Comparison of ENCODE assay signal across 4 worm cellular contexts in the genomic region with DNA sequence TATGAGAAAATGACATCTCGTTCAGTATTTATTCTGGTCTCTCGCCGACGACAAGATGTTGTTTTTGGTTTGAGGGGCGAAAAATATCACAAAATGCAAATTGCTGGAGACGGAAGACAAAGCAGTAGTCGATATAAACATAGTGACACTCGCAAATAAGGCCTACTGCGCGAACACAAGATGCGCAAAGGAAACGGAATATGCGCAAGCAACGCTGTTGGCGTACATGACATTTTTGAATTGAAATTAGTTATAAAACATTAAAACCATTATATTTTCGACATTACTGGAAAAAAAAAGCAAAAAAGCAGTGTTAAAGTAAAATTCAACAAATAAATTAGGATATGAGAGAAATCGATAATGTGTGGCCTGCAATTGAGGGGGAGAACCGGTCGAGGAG.
TF ChIP-seq lines count a peak whose summit lies in the region.

A gene (minus strand): TSS at position 136 of the 400 bp plus-strand sequence.

TF ChIP-seq in whole organism, L2 larva, 48 proteins besides CTCF, POLR2A, EP300 and RAD21:
- TF ChIP-seq gmeb-1 (tag; optimal IDR thresholded peaks at IDR 0.05; lab: Kevin White, UChicago) = no peak
- TF ChIP-seq snpc-4 (tag; optimal IDR thresholded peaks at IDR 0.05; lab: Kevin White, UChicago) = no peak
- TF ChIP-seq nhr-129 (tag; optimal IDR thresholded peaks at IDR 0.05; lab: Kevin White, UChicago) = peak; percentile 51
- TF ChIP-seq lin-13 (GFP tag; optimal IDR thresholded peaks at IDR 0.05; lab: Kevin White, UChicago) = peak; percentile 27
- TF ChIP-seq nhr-6 (tag; optimal IDR thresholded peaks at IDR 0.05; lab: Kevin White, UChicago) = peak; percentile 5
- TF ChIP-seq lsy-2 (tag; optimal IDR thresholded peaks at IDR 0.05; lab: Kevin White, UChicago) = peak in 1 of 2 experiments; percentile 33
- TF ChIP-seq unc-55 (GFP tag; optimal IDR thresholded peaks at IDR 0.05; lab: Kevin White, UChicago) = peak; percentile 41

TF ChIP-seq in whole organism, L4 larva, 104 proteins besides CTCF, POLR2A, EP300 and RAD21 (continues in another document):
- TF ChIP-seq mxl-3 (GFP tag; optimal IDR thresholded peaks at IDR 0.05; lab: Kevin White, UChicago) (no peak), hif-1 (tag; optimal IDR thresholded peaks at IDR 0.05; lab: Kevin White, UChicago) (no peak), nhr-28 (tag; optimal IDR thresholded peaks at IDR 0.05; lab: Kevin White, UChicago) (no peak), ama-1 (optimal IDR thresholded peaks at IDR 0.05; lab: Kevin White, UChicago) (no peak), daf-8 (GFP tag; IDR thresholded peaks at IDR 0.05; lab: Robert Waterston, UW) (no peak), sdz-12 (GFP tag; optimal IDR thresholded peaks at IDR 0.05; lab: Kevin White, UChicago) (no peak), Y105C5A.15 (GFP tag; IDR thresholded peaks at IDR 0.05; lab: Robert Waterston, UW) (no peak), T20F7.1 (GFP tag; optimal IDR thresholded peaks at IDR 0.05; lab: Kevin White, UChicago) (no peak), hlh-30 (tag; optimal IDR thresholded peaks at IDR 0.05; lab: Kevin White, UChicago; ENCODE audit: insufficient read depth) (no peak), ces-1 (GFP tag; optimal IDR thresholded peaks at IDR 0.05; lab: Kevin White, UChicago) (no peak), F49E8.2 (tag; optimal IDR thresholded peaks at IDR 0.05; lab: Kevin White, UChicago; ENCODE audit: borderline replicate concordance) (no peak), nhr-77 (tag; optimal IDR thresholded peaks at IDR 0.05; lab: Kevin White, UChicago) (no peak), mep-1 (tag; optimal IDR thresholded peaks at IDR 0.05; lab: Kevin White, UChicago) (peak; percentile 5), fos-1 (tag; optimal IDR thresholded peaks at IDR 0.05; lab: Kevin White, UChicago) (no peak), egl-43 (GFP tag; IDR thresholded peaks at IDR 0.05; lab: Robert Waterston, UW) (no peak), dmd-6 (GFP tag; IDR thresholded peaks at IDR 0.05; lab: Robert Waterston, UW) (no peak), D1046.2 (GFP tag; IDR thresholded peaks at IDR 0.05; lab: Robert Waterston, UW) (no peak), zip-2 (tag; optimal IDR thresholded peaks at IDR 0.05; lab: Kevin White, UChicago) (no peak), ZK337.2 (GFP tag; IDR thresholded peaks at IDR 0.05; lab: Robert Waterston, UW) (no peak), ceh-28 (tag; optimal IDR thresholded peaks at IDR 0.05; lab: Kevin White, UChicago) (peak; percentile 9), madf-9 (GFP tag; conservative IDR thresholded peaks at IDR 0.05; lab: Robert Waterston, UW) (no peak), hlh-11 (tag; optimal IDR thresholded peaks at IDR 0.05; lab: Kevin White, UChicago) (no peak), arid-1 (GFP tag; conservative IDR thresholded peaks at IDR 0.05; lab: Robert Waterston, UW) (no peak), ztf-11 (tag; optimal IDR thresholded peaks at IDR 0.05; lab: Kevin White, UChicago) (no peak), zip-11 (GFP tag; IDR thresholded peaks at IDR 0.05; lab: Robert Waterston, UW) (no peak), ceh-44 (GFP tag; IDR thresholded peaks at IDR 0.05; lab: Robert Waterston, UW) (no peak), tag-97 (GFP tag; IDR thresholded peaks at IDR 0.05; lab: Robert Waterston, UW) (no peak), cey-2 (tag; optimal IDR thresholded peaks at IDR 0.05; lab: Kevin White, UChicago; ENCODE audit: borderline replicate concordance, insufficient read depth) (no peak)

TF ChIP-seq in whole organism, late embryonic, 69 proteins besides CTCF, POLR2A, EP300 and RAD21:
- TF ChIP-seq ref-2 (tag; optimal IDR thresholded peaks at IDR 0.05; lab: Kevin White, UChicago) (peak; percentile 37), ceh-34 (tag; optimal IDR thresholded peaks at IDR 0.05; lab: Kevin White, UChicago) (peak; percentile 31), ceh-31 (tag; optimal IDR thresholded peaks at IDR 0.05; lab: Kevin White, UChicago) (peak; percentile 21), nfya-1 (tag; optimal IDR thresholded peaks at IDR 0.05; lab: Kevin White, UChicago) (peak; percentile 2), pat-9 (tag; optimal IDR thresholded peaks at IDR 0.05; lab: Kevin White, UChicago) (no peak), unc-42 (tag; optimal IDR thresholded peaks at IDR 0.05; lab: Kevin White, UChicago) (peak; percentile 22), eyg-1 (tag; optimal IDR thresholded peaks at IDR 0.05; lab: Kevin White, UChicago) (no peak), elt-4 (tag; optimal IDR thresholded peaks at IDR 0.05; lab: Kevin White, UChicago) (no peak), ceh-48 (tag; optimal IDR thresholded peaks at IDR 0.05; lab: Kevin White, UChicago) (peak; percentile 20), ceh-19 (GFP tag; optimal IDR thresholded peaks at IDR 0.05; lab: Kevin White, UChicago) (peak; percentile 9)

TF ChIP-seq in whole organism, mixed stage, embryonic, 35 proteins besides CTCF, POLR2A, EP300 and RAD21:
- TF ChIP-seq cnd-1 (tag; optimal IDR thresholded peaks at IDR 0.05; lab: Kevin White, UChicago) (no peak), ces-1 (GFP tag; optimal IDR thresholded peaks at IDR 0.05; lab: Kevin White, UChicago) (peak; percentile 29), drap-1 (GFP tag; optimal IDR thresholded peaks at IDR 0.05; lab: Kevin White, UChicago) (peak; percentile 23), mep-1 (tag; optimal IDR thresholded peaks at IDR 0.05; lab: Kevin White, UChicago) (peak; percentile 22), tbx-8 (GFP tag; optimal IDR thresholded peaks at IDR 0.05; lab: Kevin White, UChicago) (no peak), sptf-1 (tag; optimal IDR thresholded peaks at IDR 0.05; lab: Kevin White, UChicago) (peak; percentile 42), ceh-39 (tag; optimal IDR thresholded peaks at IDR 0.05; lab: Kevin White, UChicago) (no peak)
